Worm (Caenorhabditis elegans) whole organism, mixed stage, embryonic: ENCODE data around the gene znf-622.

ENCODE experiments used
- elt-1 ChIP-seq: sonication (generic microtip); optimal IDR thresholded peaks from 2 replicates; lab custom pipeline; 2017; ENCODE audit warnings: missing genetic modification characterization, mild to moderate bottlenecking, missing compliant biosample characterization, antibody characterized with exemption, moderate library complexity, borderline replicate concordance; ENCODE audit not compliant: insufficient read depth
- elt-3 ChIP-seq: fragments of 150-350 bp; optimal IDR thresholded peaks from 2 replicates; lab custom pipeline; 2014; ENCODE audit warnings: missing biosample characterization, missing genetic modification characterization
- lin-13 ChIP-seq: fragments of 150-350 bp; optimal IDR thresholded peaks from 2 replicates; lab custom pipeline; 2014; ENCODE audit warnings: missing biosample characterization, missing genetic modification characterization
- lsy-2 ChIP-seq: fragments of 150-350 bp; optimal IDR thresholded peaks from 2 replicates; lab custom pipeline; 2014; ENCODE audit warnings: missing biosample characterization, missing genetic modification characterization
- mep-1 ChIP-seq: fragments of 150-350 bp; optimal IDR thresholded peaks from 2 replicates; lab custom pipeline; 2017; ENCODE audit warnings: missing biosample characterization, missing genetic modification reagents, missing genetic modification characterization, inconsistent platforms
- nhr-237 ChIP-seq: fragments of 150-350 bp; optimal IDR thresholded peaks from 2 replicates; lab custom pipeline; 2014; ENCODE audit warnings: missing biosample characterization, missing genetic modification characterization
- nhr-28 ChIP-seq: fragments of 150-350 bp; optimal IDR thresholded peaks from 2 replicates; lab custom pipeline; 2014; ENCODE audit warnings: missing biosample characterization, missing genetic modification characterization
- tbx-8 ChIP-seq: fragments of 200-800 bp; sonication (Bioruptor generic); optimal IDR thresholded peaks from 2 replicates; lab custom pipeline; 2018; ENCODE audit warnings: mild to moderate bottlenecking, missing genetic modification characterization, moderate library complexity, missing compliant biosample characterization
- unc-62 ChIP-seq: fragments of 150-350 bp; optimal IDR thresholded peaks from 2 replicates; lab custom pipeline; 2014; ENCODE audit warnings: missing biosample characterization, missing genetic modification reagents, missing genetic modification characterization

DNA sequence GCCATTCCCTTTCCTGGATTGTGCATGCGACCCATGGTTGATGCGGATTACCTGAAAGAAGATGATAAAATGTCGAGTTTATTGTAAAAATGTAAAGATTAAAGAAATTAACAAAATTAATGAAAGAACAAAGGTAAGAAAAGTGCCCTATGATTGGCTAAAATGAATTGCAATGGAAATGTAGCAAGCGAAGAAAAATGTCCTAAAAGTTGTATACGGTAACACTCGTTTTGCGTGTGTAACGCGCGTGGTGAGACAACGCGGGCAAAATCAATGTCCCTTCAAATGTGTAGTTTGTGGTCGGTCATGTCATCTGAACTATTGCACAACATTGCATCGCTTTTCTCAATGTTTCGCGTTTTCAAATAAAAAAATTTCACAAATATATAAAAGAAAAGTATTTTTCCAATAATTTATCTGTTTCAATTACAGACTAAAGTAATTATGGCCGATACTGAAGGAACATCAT, 6.5 kb upstream of the znf-622 start, which contains the start of the genes rps-13 and nfx-1:
- TF ChIP-seq elt-3 (tag; lab: Kevin White, UChicago) = no peak
- TF ChIP-seq elt-1 (tag; lab: Kevin White, UChicago) = no peak
- no peak for TF ChIP-seq unc-62 (GFP tag; lab: Kevin White, UChicago)
- TF ChIP-seq nhr-237 (tag; lab: Kevin White, UChicago) = peak; percentile 59
- TF ChIP-seq mep-1 (tag; lab: Kevin White, UChicago) = peak; percentile 93
- no peak for TF ChIP-seq tbx-8
- TF ChIP-seq nhr-28 (tag; lab: Kevin White, UChicago) = no peak
- TF ChIP-seq lin-13 (tag; lab: Kevin White, UChicago) = peak; percentile 68
- peak; percentile 98 for TF ChIP-seq lsy-2
